Worm (Caenorhabditis elegans) whole organism, L2 larva: ENCODE data around the gene F52D2.12.

ENCODE experiments used
- C34F6.9 ChIP-seq: fragments of 150-350 bp; optimal IDR thresholded peaks from 2 replicates; lab custom pipeline; 2014; ENCODE audit warnings: missing biosample characterization, missing genetic modification characterization
- R02D3.7 ChIP-seq: fragments of 150-350 bp; optimal IDR thresholded peaks from 2 replicates; lab custom pipeline; 2014; ENCODE audit warnings: missing biosample characterization, missing genetic modification characterization
- ZK546.5 ChIP-seq: sonication (generic microtip); optimal IDR thresholded peaks from 2 replicates; lab custom pipeline; 2017; ENCODE audit warnings: missing biosample characterization, missing genetic modification characterization
- alr-1 ChIP-seq: fragments of 150-350 bp; optimal IDR thresholded peaks from 2 replicates; lab custom pipeline; 2014; ENCODE audit warnings: missing biosample characterization, missing genetic modification characterization
- aly-2 ChIP-seq: fragments of 150-350 bp; optimal IDR thresholded peaks from 2 replicates; lab custom pipeline; 2014; ENCODE audit warnings: missing biosample characterization, missing genetic modification characterization
- ama-1 ChIP-seq: fragments of 150-350 bp; optimal IDR thresholded peaks from 2 replicates; lab custom pipeline; 2018; ENCODE audit warnings: inconsistent platforms
- blmp-1 ChIP-seq: sonication (generic microtip); optimal IDR thresholded peaks from 2 replicates; lab custom pipeline; 2017; ENCODE audit warnings: missing genetic modification characterization, mild to moderate bottlenecking, missing compliant biosample characterization, antibody characterized with exemption, moderate library complexity; ENCODE audit not compliant: insufficient read depth
- ceh-16 ChIP-seq: fragments of 150-350 bp; optimal IDR thresholded peaks from 2 replicates; lab custom pipeline; 2014; ENCODE audit warnings: missing biosample characterization, missing genetic modification characterization
- elt-1 ChIP-seq: fragments of 150-350 bp; optimal IDR thresholded peaks from 2 replicates; lab custom pipeline; 2014; ENCODE audit warnings: missing biosample characterization, missing genetic modification characterization
- elt-3 ChIP-seq: sonication (generic microtip); optimal IDR thresholded peaks from 2 replicates; lab custom pipeline; 2017; ENCODE audit warnings: missing biosample characterization, missing genetic modification characterization
- gmeb-1 ChIP-seq: fragments of 150-350 bp; optimal IDR thresholded peaks from 2 replicates; lab custom pipeline; 2014; ENCODE audit warnings: missing biosample characterization, missing genetic modification characterization
- lin-11 ChIP-seq: fragments of 150-350 bp; sonication (generic microtip); optimal IDR thresholded peaks from 2 replicates; lab custom pipeline; 2014; ENCODE audit warnings: missing biosample characterization, missing genetic modification characterization, inconsistent platforms, mixed read lengths
- lin-39 ChIP-seq: fragments of 150-350 bp; optimal IDR thresholded peaks from 2 replicates; lab custom pipeline; 2014; ENCODE audit warnings: missing biosample characterization, missing genetic modification reagents, missing genetic modification characterization
- nhr-10 ChIP-seq: sonication (generic microtip); optimal IDR thresholded peaks from 2 replicates; lab custom pipeline; 2017; ENCODE audit warnings: missing biosample characterization, missing genetic modification characterization
- nhr-11 ChIP-seq: fragments of 150-350 bp; optimal IDR thresholded peaks from 2 replicates; lab custom pipeline; 2014; ENCODE audit warnings: missing biosample characterization, missing genetic modification characterization
- nhr-12 ChIP-seq: fragments of 150-350 bp; optimal IDR thresholded peaks from 2 replicates; lab custom pipeline; 2014; ENCODE audit warnings: missing biosample characterization, missing genetic modification characterization
- nhr-21 ChIP-seq: fragments of 150-350 bp; optimal IDR thresholded peaks from 2 replicates; lab custom pipeline; 2014; ENCODE audit warnings: missing biosample characterization, missing genetic modification characterization
- nhr-23 ChIP-seq: fragments of 150-350 bp; optimal IDR thresholded peaks from 2 replicates; lab custom pipeline; 2014; ENCODE audit warnings: missing biosample characterization, missing genetic modification reagents, missing genetic modification characterization
- nhr-237 ChIP-seq: fragments of 150-350 bp; optimal IDR thresholded peaks from 2 replicates; lab custom pipeline; 2014; ENCODE audit warnings: missing biosample characterization, missing genetic modification characterization
- nhr-77 ChIP-seq: fragments of 150-350 bp; optimal IDR thresholded peaks from 2 replicates; lab custom pipeline; 2014; ENCODE audit warnings: missing biosample characterization, missing genetic modification characterization
- peb-1 ChIP-seq: fragments of 150-350 bp; optimal IDR thresholded peaks from 2 replicates; lab custom pipeline; 2014; ENCODE audit warnings: missing biosample characterization, missing genetic modification characterization
- sem-4 ChIP-seq: fragments of 150-350 bp; optimal IDR thresholded peaks from 2 replicates; lab custom pipeline; 2014; ENCODE audit warnings: missing biosample characterization, missing genetic modification reagents, missing genetic modification characterization
- sma-3 ChIP-seq: sonication (generic microtip); optimal IDR thresholded peaks from 2 replicates; lab custom pipeline; 2016; ENCODE audit warnings: missing genetic modification reagents, missing genetic modification characterization, missing compliant biosample characterization
- sma-9 ChIP-seq, 2 experiments: fragments of 150-350 bp in 1 of 2; sonication (generic microtip) in 1 of 2; optimal IDR thresholded peaks; 2 replicates each; lab custom pipeline; 2014 to 2016; ENCODE audit warnings: missing genetic modification characterization in 2 of 2, mild to moderate bottlenecking in 1 of 2, missing biosample characterization in 1 of 2, missing compliant biosample characterization in 1 of 2, missing genetic modification reagents in 1 of 2, moderate library complexity in 1 of 2
- snpc-4 ChIP-seq: fragments of 150-350 bp; optimal IDR thresholded peaks from 2 replicates; lab custom pipeline; 2014; ENCODE audit warnings: missing biosample characterization, missing genetic modification characterization
- unc-55 ChIP-seq: fragments of 150-350 bp; sonication (generic microtip); optimal IDR thresholded peaks from 3 replicates; lab custom pipeline; 2014; ENCODE audit warnings: missing biosample characterization, missing genetic modification reagents, missing genetic modification characterization
- unc-62 ChIP-seq: fragments of 150-350 bp; optimal IDR thresholded peaks from 2 replicates; lab custom pipeline; 2014; ENCODE audit warnings: missing biosample characterization, missing genetic modification reagents, missing genetic modification characterization
- zag-1 ChIP-seq: fragments of 150-350 bp; optimal IDR thresholded peaks from 2 replicates; lab custom pipeline; 2014; ENCODE audit warnings: missing biosample characterization, missing genetic modification characterization
- ztf-11 ChIP-seq: sonication (generic microtip); optimal IDR thresholded peaks from 2 replicates; lab custom pipeline; 2017; ENCODE audit warnings: missing biosample characterization, missing genetic modification characterization

The F52D2.12 gene

DNA sequence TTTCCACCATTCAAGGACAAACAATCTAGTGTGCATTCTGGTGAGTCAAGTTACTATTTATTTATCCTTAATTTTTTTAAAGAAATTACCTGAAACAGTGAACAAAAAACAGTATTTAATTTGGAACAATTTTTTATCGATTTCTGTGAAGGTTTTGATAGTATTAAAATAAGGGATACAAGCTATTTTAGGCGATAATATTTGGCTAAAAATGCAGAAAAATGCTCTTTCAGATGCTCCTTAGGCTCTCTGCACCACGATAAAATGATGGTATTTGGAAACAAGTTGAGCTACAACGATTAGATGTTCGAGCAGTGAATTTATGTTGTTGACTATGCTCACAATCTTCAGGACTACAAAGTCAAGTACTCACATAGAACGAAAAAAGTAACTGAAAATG is 2.1 kb upstream of the F52D2.12 start, which contains the start of gene F52D2.6:
F52D2.6 (plus strand) TSS at position 301 of the 400 bp plus-strand sequence.
- TF ChIP-seq ceh-16 (tag; lab: Kevin White, UChicago) (no peak), ztf-11 (tag; lab: Kevin White, UChicago) (no peak), sma-9 (GFP tag; optimal IDR thresholded peaks at IDR 0.05; lab: Kevin White, UChicago) (no peak), sma-9 (tag; optimal IDR thresholded peaks at IDR 0.05; lab: Kevin White, UChicago) (no peak), nhr-23 (no peak), lin-39 (no peak), sma-3 (GFP tag; lab: Kevin White, UChicago) (no peak), ama-1 (lab: Kevin White, UChicago) (no peak), alr-1 (tag; lab: Kevin White, UChicago) (no peak), nhr-10 (no peak), nhr-77 (tag; lab: Kevin White, UChicago) (no peak)

DNA sequence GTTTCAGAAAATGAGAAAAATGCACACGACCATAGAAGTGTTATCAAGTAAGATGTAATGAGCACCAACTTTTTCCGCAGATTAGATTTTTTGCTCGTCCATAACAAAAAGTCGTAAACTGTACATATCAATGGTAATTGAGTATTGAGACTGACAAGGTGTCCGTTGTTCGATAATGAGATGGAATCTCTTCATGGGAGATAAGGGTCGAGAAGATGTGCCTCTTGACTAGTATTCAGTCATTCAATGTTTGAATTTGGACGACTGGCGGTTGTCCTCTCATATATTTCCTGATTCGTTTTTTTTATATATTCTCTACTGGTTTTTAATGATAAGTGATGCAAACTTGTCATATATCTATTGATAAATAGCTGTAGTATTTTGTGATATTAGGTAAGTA is 3.8 kb downstream of the F52D2.12 start:
- TF ChIP-seq elt-1 (tag; lab: Kevin White, UChicago) (no peak), aly-2 (tag; lab: Kevin White, UChicago) (no peak), sem-4 (tag; lab: Kevin White, UChicago) (no peak), unc-62 (GFP tag; lab: Kevin White, UChicago) (no peak), unc-55 (no peak), nhr-12 (tag; lab: Kevin White, UChicago) (no peak)

DNA sequence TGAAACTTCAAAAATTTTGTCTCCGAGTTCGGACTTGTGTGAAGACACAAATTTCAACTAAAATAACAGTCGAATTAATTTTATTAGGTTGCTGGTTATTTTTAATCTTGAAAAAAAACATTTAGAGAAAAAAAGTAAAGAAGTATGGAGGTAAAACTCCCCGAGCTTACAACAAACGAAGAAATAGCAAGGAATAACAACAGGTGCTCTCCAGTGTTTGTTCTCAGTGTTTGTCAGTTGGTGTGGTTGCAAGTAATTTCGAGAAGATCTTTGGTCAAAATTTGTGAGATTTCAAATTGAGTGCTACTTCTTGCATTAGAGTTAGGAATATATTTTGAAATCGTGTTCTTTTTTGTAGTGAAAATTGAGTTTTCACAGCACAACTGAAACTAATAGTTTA is 7.0 kb downstream of the F52D2.12 start:
- TF ChIP-seq elt-1 (tag; lab: Kevin White, UChicago), result no peak
- TF ChIP-seq nhr-77 (tag; lab: Kevin White, UChicago), result no peak

DNA sequence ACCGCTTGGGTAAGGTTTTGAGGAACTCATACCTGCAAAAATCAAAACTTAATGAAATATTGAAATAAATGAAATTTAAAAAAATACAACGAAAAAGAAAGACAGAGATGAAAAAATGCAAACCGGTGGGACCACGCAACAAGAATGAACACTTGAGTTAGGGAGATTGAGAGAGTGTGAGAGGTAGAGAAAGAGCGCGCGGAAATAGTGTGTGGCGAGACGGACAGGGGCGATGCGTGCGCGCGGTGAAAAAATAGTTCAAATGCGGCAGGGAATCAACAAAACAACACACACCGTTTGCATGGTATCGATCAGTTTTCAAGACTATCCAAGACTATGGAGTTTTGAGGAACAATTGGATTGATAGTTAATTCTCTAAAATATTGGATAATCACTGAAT is 11.8 kb downstream of the F52D2.12 start, which contains the start of gene meg-3:
meg-3 (minus strand) TSS at position 32 of the 400 bp plus-strand sequence.
- no peak for TF ChIP-seq nhr-11 (tag; lab: Kevin White, UChicago)

DNA sequence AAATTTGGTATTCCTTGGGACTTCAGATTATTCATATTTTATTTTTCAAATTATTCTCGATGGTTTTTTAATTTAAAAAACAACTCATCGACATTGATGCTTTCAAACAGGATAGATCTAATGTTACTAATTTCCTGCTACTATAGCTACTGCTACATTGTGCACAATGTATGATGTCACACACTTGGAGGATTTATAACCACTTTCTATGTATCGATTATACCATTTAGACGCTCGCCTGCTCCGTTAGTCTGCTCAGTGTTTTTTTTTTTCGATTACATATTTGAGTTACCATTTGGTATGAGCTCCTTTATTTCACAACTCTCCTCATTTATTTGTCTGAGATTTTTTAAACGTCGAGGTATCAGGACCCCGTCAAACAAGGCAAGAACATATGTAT is 12.6 kb downstream of the F52D2.12 start, which contains the start of gene Y40A1A.2:
Y40A1A.2 (plus strand) TSS at position 301 of the 400 bp plus-strand sequence.
- TF ChIP-seq nhr-237 (tag; lab: Kevin White, UChicago) (no peak), snpc-4 (no peak), unc-62 (GFP tag; lab: Kevin White, UChicago) (no peak), nhr-12 (tag; lab: Kevin White, UChicago) (no peak), peb-1 (no peak), nhr-21 (tag; lab: Kevin White, UChicago) (no peak), R02D3.7 (no peak), ceh-16 (tag; lab: Kevin White, UChicago) (no peak)

DNA sequence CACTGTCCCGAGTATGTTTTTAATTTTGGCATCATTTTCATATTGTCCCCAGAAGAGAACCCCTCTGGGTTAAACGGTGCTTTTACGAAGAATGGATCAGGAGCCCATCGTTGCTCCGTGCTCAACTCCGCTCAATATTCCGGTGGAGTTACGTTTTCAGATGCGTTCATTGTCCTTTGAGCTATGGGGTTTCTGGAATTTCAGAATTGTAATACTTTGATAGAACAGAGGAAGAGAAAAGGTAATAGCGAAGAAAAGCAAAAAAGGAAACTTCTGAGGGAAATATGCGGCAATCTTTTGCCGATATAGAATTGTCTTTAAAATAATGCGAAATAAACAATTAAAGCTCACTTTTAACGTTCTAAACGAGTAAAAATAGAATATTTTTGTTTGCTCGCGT is 20.1 kb downstream of the F52D2.12 start, which contains the start of gene Y40A1A.3:
Y40A1A.3 (minus strand) TSS at position 101 of the 400 bp plus-strand sequence.
- no peak for TF ChIP-seq zag-1
- no peak for TF ChIP-seq lin-11

DNA sequence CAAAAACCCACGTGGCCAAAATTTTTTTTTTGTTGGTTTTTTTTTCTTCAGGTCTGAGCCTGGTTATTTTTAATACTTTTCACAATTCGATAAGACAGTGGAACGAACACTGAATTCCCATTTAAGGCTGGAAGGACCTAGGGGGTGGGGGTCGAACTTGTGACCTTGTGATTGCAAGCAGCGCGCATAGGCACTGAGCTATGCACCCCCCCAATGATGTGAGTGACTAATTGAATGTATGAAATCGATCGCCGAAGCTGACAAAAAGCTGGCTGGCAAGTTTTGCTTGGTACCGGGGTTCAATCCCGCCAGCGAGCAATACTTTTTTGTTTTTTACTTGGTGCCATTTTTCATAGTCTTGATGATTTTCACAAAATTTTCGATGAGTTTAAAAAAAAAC is 21.0 kb downstream of the F52D2.12 start:
- TF ChIP-seq elt-3 (tag; lab: Kevin White, UChicago) (no peak), nhr-21 (tag; lab: Kevin White, UChicago) (no peak), C34F6.9 (tag; lab: Kevin White, UChicago) (no peak), blmp-1 (tag; lab: Kevin White, UChicago) (no peak), lin-11 (no peak), nhr-11 (tag; lab: Kevin White, UChicago) (no peak), elt-1 (tag; lab: Kevin White, UChicago) (no peak), zag-1 (no peak), gmeb-1 (no peak), unc-62 (GFP tag; lab: Kevin White, UChicago) (no peak), nhr-77 (tag; lab: Kevin White, UChicago) (no peak), ZK546.5 (tag; lab: Kevin White, UChicago) (no peak)
